Worm (Caenorhabditis elegans) whole organism, L3 larva: ENCODE results near the gene dolk-1.

Experiments
- R02D3.7 ChIP-seq: fragments of 150-350 bp; optimal IDR thresholded peaks from 2 replicates; lab custom pipeline; 2014; ENCODE audit warnings: missing biosample characterization, missing genetic modification characterization
- ZK546.5 ChIP-seq: sonication (generic microtip); optimal IDR thresholded peaks from 2 replicates; lab custom pipeline; 2017; ENCODE audit warnings: missing biosample characterization, missing genetic modification characterization
- aly-2 ChIP-seq: fragments of 150-350 bp; optimal IDR thresholded peaks from 2 replicates; lab custom pipeline; 2014; ENCODE audit warnings: missing biosample characterization, missing genetic modification characterization
- ama-1 ChIP-seq: fragments of 150-350 bp; optimal IDR thresholded peaks from 2 replicates; lab custom pipeline; 2018
- ceh-16 ChIP-seq: sonication (generic microtip); optimal IDR thresholded peaks from 2 replicates; lab custom pipeline; 2017; ENCODE audit warnings: missing biosample characterization, missing genetic modification characterization
- ceh-28 ChIP-seq: fragments of 150-350 bp; optimal IDR thresholded peaks from 2 replicates; lab custom pipeline; 2014; ENCODE audit warnings: missing biosample characterization, missing genetic modification reagents, missing genetic modification characterization
- ceh-9 ChIP-seq: sonication (generic microtip); optimal IDR thresholded peaks from 2 replicates; lab custom pipeline; 2018; ENCODE audit warnings: missing biosample characterization, missing genetic modification characterization
- egl-5 ChIP-seq: fragments of 150-350 bp; optimal IDR thresholded peaks from 2 replicates; lab custom pipeline; 2017; ENCODE audit warnings: missing biosample characterization, missing genetic modification reagents, missing genetic modification characterization, inconsistent platforms
- eor-1 ChIP-seq, 2 experiments: fragments of 150-350 bp; optimal IDR thresholded peaks; 2 replicates each; lab custom pipeline; 2014 to 2018; ENCODE audit warnings: missing biosample characterization in 2 of 2, missing genetic modification characterization in 2 of 2
- fkh-2 ChIP-seq: fragments of 150-350 bp; optimal IDR thresholded peaks from 2 replicates; lab custom pipeline; 2014; ENCODE audit warnings: missing biosample characterization, missing genetic modification reagents, missing genetic modification characterization
- fos-1 ChIP-seq: fragments of 150-350 bp; optimal IDR thresholded peaks from 2 replicates; lab custom pipeline; 2014; ENCODE audit warnings: missing biosample characterization, missing genetic modification characterization
- hmg-11 ChIP-seq: sonication (generic microtip); optimal IDR thresholded peaks from 2 replicates; lab custom pipeline; 2016; ENCODE audit warnings: missing genetic modification characterization, missing compliant biosample characterization
- jun-1 ChIP-seq: fragments of 150-350 bp; optimal IDR thresholded peaks from 2 replicates; lab custom pipeline; 2014; ENCODE audit warnings: missing biosample characterization, missing genetic modification reagents, missing genetic modification characterization
- lin-15B ChIP-seq: fragments of 150-350 bp; optimal IDR thresholded peaks from 2 replicates; lab custom pipeline; 2014; ENCODE audit warnings: missing biosample characterization, missing genetic modification characterization
- lin-39 ChIP-seq: fragments of 150-350 bp; optimal IDR thresholded peaks from 2 replicates; lab custom pipeline; 2018; ENCODE audit warnings: missing biosample characterization, missing genetic modification reagents, missing genetic modification characterization
- mdl-1 ChIP-seq: fragments of 150-350 bp; optimal IDR thresholded peaks from 2 replicates; lab custom pipeline; 2014; ENCODE audit warnings: missing biosample characterization, missing genetic modification characterization
- mml-1 ChIP-seq: fragments of 150-350 bp; sonication (generic microtip); optimal IDR thresholded peaks from 3 replicates; lab custom pipeline; 2014; ENCODE audit warnings: missing biosample characterization, missing genetic modification characterization
- nfya-1 ChIP-seq: sonication (generic microtip); optimal IDR thresholded peaks from 2 replicates; lab custom pipeline; 2017; ENCODE audit warnings: missing genetic modification characterization, mild to moderate bottlenecking, missing compliant biosample characterization, antibody characterized with exemption, moderate library complexity; ENCODE audit not compliant: insufficient read depth
- nhr-11 ChIP-seq: fragments of 150-350 bp; optimal IDR thresholded peaks from 2 replicates; lab custom pipeline; 2014; ENCODE audit warnings: missing biosample characterization, missing genetic modification characterization
- nhr-12 ChIP-seq: fragments of 150-350 bp; optimal IDR thresholded peaks from 2 replicates; lab custom pipeline; 2014; ENCODE audit warnings: missing biosample characterization, missing genetic modification characterization
- nhr-23 ChIP-seq: fragments of 150-350 bp; optimal IDR thresholded peaks from 2 replicates; lab custom pipeline; 2014; ENCODE audit warnings: missing biosample characterization, missing genetic modification reagents, missing genetic modification characterization
- nhr-237 ChIP-seq: fragments of 150-350 bp; optimal IDR thresholded peaks from 2 replicates; lab custom pipeline; 2014; ENCODE audit warnings: missing biosample characterization, missing genetic modification characterization
- nhr-25 ChIP-seq: sonication (generic microtip); optimal IDR thresholded peaks from 2 replicates; lab custom pipeline; 2017; ENCODE audit warnings: missing biosample characterization, missing genetic modification characterization
- nhr-28 ChIP-seq: fragments of 150-350 bp; optimal IDR thresholded peaks from 2 replicates; lab custom pipeline; 2014; ENCODE audit warnings: missing biosample characterization, missing genetic modification characterization
- nhr-43 ChIP-seq: sonication (generic microtip); optimal IDR thresholded peaks from 2 replicates; lab custom pipeline; 2016; ENCODE audit warnings: mild to moderate bottlenecking, missing genetic modification characterization, missing compliant biosample characterization; ENCODE audit not compliant: poor library complexity, severe bottlenecking
- nhr-76 ChIP-seq: fragments of 150-350 bp; sonication (generic microtip); optimal IDR thresholded peaks from 5 replicates; lab custom pipeline; 2014; ENCODE audit warnings: missing biosample characterization, missing genetic modification characterization
- nhr-77 ChIP-seq: fragments of 150-350 bp; optimal IDR thresholded peaks from 2 replicates; lab custom pipeline; 2014; ENCODE audit warnings: missing biosample characterization, missing genetic modification characterization
- pha-4 ChIP-seq: fragments of 150-350 bp; optimal IDR thresholded peaks from 2 replicates; lab custom pipeline; 2014; ENCODE audit warnings: missing biosample characterization, missing genetic modification reagents, missing genetic modification characterization
- pqm-1 ChIP-seq: fragments of 150-350 bp; optimal IDR thresholded peaks from 2 replicates; lab custom pipeline; 2017; ENCODE audit warnings: missing biosample characterization, missing genetic modification characterization, inconsistent platforms
- sea-2 ChIP-seq: fragments of 150-350 bp; sonication (generic microtip); optimal IDR thresholded peaks from 4 replicates; lab custom pipeline; 2014; ENCODE audit warnings: missing biosample characterization, missing genetic modification reagents, missing genetic modification characterization
- skn-1 ChIP-seq: fragments of 150-350 bp; optimal IDR thresholded peaks from 2 replicates; lab custom pipeline; 2014; ENCODE audit warnings: missing biosample characterization, missing genetic modification characterization
- snpc-4 ChIP-seq: fragments of 150-350 bp; optimal IDR thresholded peaks from 2 replicates; lab custom pipeline; 2014; ENCODE audit warnings: missing biosample characterization, missing genetic modification characterization
- unc-39 ChIP-seq: sonication (generic microtip); optimal IDR thresholded peaks from 4 replicates; lab custom pipeline; 2017; ENCODE audit warnings: missing biosample characterization, missing genetic modification characterization
- unc-62 ChIP-seq: fragments of 150-350 bp; sonication (generic microtip); optimal IDR thresholded peaks from 4 replicates; lab custom pipeline; 2014; ENCODE audit warnings: missing biosample characterization, missing genetic modification reagents, missing genetic modification characterization
- zag-1 ChIP-seq: fragments of 150-350 bp; optimal IDR thresholded peaks from 2 replicates; lab custom pipeline; 2014; ENCODE audit warnings: missing biosample characterization, missing genetic modification characterization
- ztf-11 ChIP-seq: fragments of 150-350 bp; optimal IDR thresholded peaks from 2 replicates; lab custom pipeline; 2014; ENCODE audit warnings: missing biosample characterization, missing genetic modification characterization
- ztf-4 ChIP-seq: fragments of 150-350 bp; optimal IDR thresholded peaks from 2 replicates; lab custom pipeline; 2014; ENCODE audit warnings: missing biosample characterization, missing genetic modification characterization

dolk-1 gene

ce11 chrIII:11942664-11943063, 9.2 kb upstream of the dolk-1 start:
- TF ChIP-seq lin-15B, result peak; percentile 10
- TF ChIP-seq ztf-11, result no peak
- peak; percentile 56 for TF ChIP-seq nfya-1 (tag; lab: Kevin White, UChicago)
- TF ChIP-seq ztf-4 (tag; lab: Kevin White, UChicago), result no peak
- no peak for TF ChIP-seq nhr-12 (tag; lab: Kevin White, UChicago)
- no peak for TF ChIP-seq hmg-11 (tag; lab: Kevin White, UChicago)
- TF ChIP-seq eor-1 (tag; optimal IDR thresholded peaks at IDR 0.05; lab: Kevin White, UChicago), result no peak
- TF ChIP-seq mdl-1 (tag; lab: Kevin White, UChicago), result no peak

DNA sequence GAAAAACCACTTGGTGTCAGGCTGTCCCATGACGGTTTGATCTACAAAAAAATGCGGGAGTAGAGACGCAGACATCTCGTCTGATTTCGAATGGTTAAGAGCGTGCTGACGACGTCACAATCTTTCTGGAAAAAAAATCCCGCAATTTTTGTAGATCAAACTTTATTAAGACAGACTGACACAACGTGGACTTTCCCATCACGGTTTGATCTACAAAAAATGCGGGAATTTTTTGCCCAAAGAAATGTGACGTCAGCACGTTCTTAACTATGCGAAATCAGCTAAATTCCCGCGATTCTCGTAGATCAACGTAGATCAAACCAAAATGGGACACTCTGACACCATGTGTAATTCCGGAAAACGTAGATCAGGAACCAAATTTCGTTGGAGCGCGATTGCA, 5.1 kb upstream of the dolk-1 start:
- no peak for TF ChIP-seq snpc-4
- no peak for TF ChIP-seq mdl-1 (tag; lab: Kevin White, UChicago)
- TF ChIP-seq pha-4 (tag; lab: Kevin White, UChicago), result no peak
- no peak for TF ChIP-seq R02D3.7 (tag; lab: Kevin White, UChicago)

DNA sequence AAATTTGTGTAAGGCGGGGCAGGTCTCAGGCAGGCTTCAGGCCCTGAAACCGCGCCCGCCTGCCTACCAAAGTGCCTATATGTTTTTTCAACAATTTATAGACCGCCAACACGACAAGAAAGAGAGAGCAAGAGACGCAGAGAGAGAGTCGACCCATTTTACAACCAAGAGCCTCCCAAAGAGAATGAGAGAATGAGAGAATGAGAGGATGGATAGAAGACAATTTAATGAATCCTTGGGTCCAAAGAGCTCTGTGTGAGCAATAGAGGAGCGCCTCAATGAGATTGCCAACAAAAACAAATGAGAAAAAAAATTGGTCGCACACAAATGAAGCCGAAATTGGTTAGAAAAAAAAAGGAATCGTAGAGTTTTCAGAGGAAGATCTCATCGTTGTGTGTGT, 4.5 kb upstream of the dolk-1 start:
- TF ChIP-seq mml-1 (tag; lab: Kevin White, UChicago), result no peak
- peak; percentile 46 for TF ChIP-seq nfya-1 (tag; lab: Kevin White, UChicago)
- TF ChIP-seq egl-5, result peak; percentile 28

DNA sequence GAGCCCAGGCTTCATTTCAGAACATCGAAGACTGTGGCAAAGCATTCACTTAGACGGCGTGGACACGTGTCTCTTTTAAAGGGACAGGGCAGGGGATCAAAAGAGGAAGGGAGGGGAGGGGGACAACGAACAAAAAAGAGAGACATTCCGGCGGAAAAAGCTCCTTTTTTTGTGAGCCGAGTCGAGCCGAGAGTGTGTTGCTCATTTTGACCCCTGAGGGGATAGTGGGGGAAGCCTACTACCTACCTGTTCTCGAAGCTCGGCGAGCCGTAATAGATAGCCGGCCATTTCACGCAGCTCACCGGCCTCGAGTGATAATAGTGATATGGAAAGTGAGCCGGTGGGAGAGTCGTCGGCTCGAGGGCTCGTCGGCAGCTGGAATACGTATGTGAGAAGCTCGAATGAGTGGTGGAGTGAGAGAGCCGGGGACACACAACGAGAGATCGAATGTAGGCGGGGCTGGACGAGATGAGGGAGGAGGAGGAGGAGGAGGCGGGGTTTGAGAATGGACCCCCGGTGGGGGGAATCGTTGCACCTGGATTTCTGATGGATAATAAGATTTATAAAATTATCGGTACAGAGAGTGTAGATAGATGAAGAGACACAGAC, 3.3 kb upstream of the dolk-1 start:
- no peak for TF ChIP-seq sea-2
- TF ChIP-seq ZK546.5 (tag; lab: Kevin White, UChicago), result no peak
- TF ChIP-seq fkh-2 (tag; lab: Kevin White, UChicago), result no peak
- peak; percentile 38 for TF ChIP-seq nfya-1 (tag; lab: Kevin White, UChicago)
- no peak for TF ChIP-seq ztf-11
- TF ChIP-seq ceh-9 (tag; lab: Kevin White, UChicago), result no peak
- no peak for TF ChIP-seq nhr-77
- no peak for TF ChIP-seq unc-39 (tag; lab: Kevin White, UChicago)
- no peak for TF ChIP-seq aly-2 (tag; lab: Kevin White, UChicago)
- no peak for TF ChIP-seq skn-1 (tag; lab: Kevin White, UChicago)
- no peak for TF ChIP-seq eor-1 (tag; optimal IDR thresholded peaks at IDR 0.05; lab: Kevin White, UChicago)
- no peak for TF ChIP-seq hmg-11 (tag; lab: Kevin White, UChicago)
- peak; percentile 75 for TF ChIP-seq ama-1 (lab: Kevin White, UChicago)
- no peak for TF ChIP-seq nhr-237 (tag; lab: Kevin White, UChicago)
- no peak for TF ChIP-seq nhr-43 (tag; lab: Kevin White, UChicago)
- no peak for TF ChIP-seq nhr-25 (tag; lab: Kevin White, UChicago)

ce11 chrIII:11935948-11936280, 2.5 kb upstream of the dolk-1 start:
- no peak for TF ChIP-seq zag-1 (tag; lab: Kevin White, UChicago)
- peak; percentile 64 for TF ChIP-seq nfya-1 (tag; lab: Kevin White, UChicago)
- no peak for TF ChIP-seq fos-1 (tag; lab: Kevin White, UChicago)
- TF ChIP-seq nhr-11, result no peak
- TF ChIP-seq lin-39 (tag; lab: Kevin White, UChicago), result peak; percentile 34
- no peak for TF ChIP-seq pqm-1 (tag; lab: Kevin White, UChicago)
- TF ChIP-seq mml-1 (tag; lab: Kevin White, UChicago), result no peak
- no peak for TF ChIP-seq ceh-28 (tag; lab: Kevin White, UChicago)
- no peak for TF ChIP-seq ceh-16 (tag; lab: Kevin White, UChicago)
- no peak for TF ChIP-seq eor-1 (tag; optimal IDR thresholded peaks at IDR 0.05; lab: Kevin White, UChicago)
- no peak for TF ChIP-seq nhr-77
- TF ChIP-seq fkh-2 (tag; lab: Kevin White, UChicago), result no peak
- TF ChIP-seq snpc-4, result peak; percentile 57
- TF ChIP-seq egl-5, result no peak
- no peak for TF ChIP-seq pha-4 (tag; lab: Kevin White, UChicago)
- TF ChIP-seq ztf-4 (tag; lab: Kevin White, UChicago), result no peak
- TF ChIP-seq jun-1 (tag; lab: Kevin White, UChicago), result no peak
- no peak for TF ChIP-seq unc-62 (GFP tag; lab: Kevin White, UChicago)
- no peak for TF ChIP-seq ztf-11
- peak; percentile 37 for TF ChIP-seq hmg-11 (tag; lab: Kevin White, UChicago)
- peak; percentile 34 for TF ChIP-seq lin-15B
- TF ChIP-seq aly-2 (tag; lab: Kevin White, UChicago), result no peak
- no peak for TF ChIP-seq nhr-12 (tag; lab: Kevin White, UChicago)
- TF ChIP-seq nhr-23 (tag; lab: Kevin White, UChicago), result no peak
- TF ChIP-seq nhr-28 (tag; lab: Kevin White, UChicago), result no peak
- no peak for TF ChIP-seq ama-1 (lab: Kevin White, UChicago)
- no peak for TF ChIP-seq nhr-76 (tag; lab: Kevin White, UChicago)
